Worm (Caenorhabditis elegans): ENCODE results near the gene oac-54.

The oac-54 gene

ce11 chrII:9165762-9166460 is 8.0 kb downstream of the oac-54 start, which contains the start of gene W07A12.8:
W07A12.8 (minus strand) TSS chrII:9165812.
- TF ChIP-seq unc-62 (GFP tag; optimal IDR thresholded peaks at IDR 0.05) (no peak), fos-1 (tag; optimal IDR thresholded peaks at IDR 0.05) (peak; percentile 57)

- TF ChIP-seq ztf-4 (tag; optimal IDR thresholded peaks at IDR 0.05) (no peak), lin-13 (GFP tag; optimal IDR thresholded peaks at IDR 0.05) (no peak), ama-1 (optimal IDR thresholded peaks at IDR 0.05) (no peak), nhr-23 (tag; optimal IDR thresholded peaks at IDR 0.05) (no peak), mdl-1 (tag; optimal IDR thresholded peaks at IDR 0.05) (no peak), skn-1 (tag; optimal IDR thresholded peaks at IDR 0.05) (no peak), sem-4 (tag; optimal IDR thresholded peaks at IDR 0.05) (no peak), blmp-1 (tag; optimal IDR thresholded peaks at IDR 0.05; ENCODE audit: insufficient read depth) (no peak), Y55F3AM.14 (GFP tag; optimal IDR thresholded peaks at IDR 0.05) (no peak), alr-1 (tag; optimal IDR thresholded peaks at IDR 0.05) (no peak), nhr-129 (tag; optimal IDR thresholded peaks at IDR 0.05) (no peak)
Measured at ce11 chrII:9167730-9168129, 9.8 kb downstream of the oac-54 start, which contains the start of gene T23G7.3. T23G7.3 (minus strand) TSS chrII:9167830.

ce11 chrII:9169450-9169960 is 11.6 kb downstream of the oac-54 start, which contains the start of gene dpl-1:
dpl-1 (plus strand) TSS chrII:9169910.
- no peak for TF ChIP-seq nhr-21 (tag; optimal IDR thresholded peaks at IDR 0.05)
- TF ChIP-seq elt-3 (tag; optimal IDR thresholded peaks at IDR 0.05) = no peak
- peak in 1 of 2 experiments; percentile 68 for TF ChIP-seq lsy-2 (tag; optimal IDR thresholded peaks at IDR 0.05)
- no peak for TF ChIP-seq ama-1 (optimal IDR thresholded peaks at IDR 0.05)
- no peak for TF ChIP-seq mdl-1 (tag; optimal IDR thresholded peaks at IDR 0.05)
- TF ChIP-seq gmeb-1 (tag; optimal IDR thresholded peaks at IDR 0.05) = peak; percentile 76
- TF ChIP-seq mab-5 (tag; optimal IDR thresholded peaks at IDR 0.05) = no peak
- no peak for TF ChIP-seq unc-39 (tag; optimal IDR thresholded peaks at IDR 0.05)
- TF ChIP-seq sma-3 (GFP tag; optimal IDR thresholded peaks at IDR 0.05) = no peak
- TF ChIP-seq nhr-129 (tag; optimal IDR thresholded peaks at IDR 0.05) = peak; percentile 35
- TF ChIP-seq nhr-237 (tag; optimal IDR thresholded peaks at IDR 0.05) = no peak
- TF ChIP-seq nhr-23 (tag; optimal IDR thresholded peaks at IDR 0.05) = no peak
- no peak for TF ChIP-seq Y55F3AM.14 (GFP tag; optimal IDR thresholded peaks at IDR 0.05)
- TF ChIP-seq nhr-11 (tag; optimal IDR thresholded peaks at IDR 0.05) = no peak
- TF ChIP-seq lin-13 (GFP tag; optimal IDR thresholded peaks at IDR 0.05) = peak; percentile 9
- no peak for TF ChIP-seq nhr-12 (tag; optimal IDR thresholded peaks at IDR 0.05)
- no peak for TF ChIP-seq sma-9 (GFP tag; optimal IDR thresholded peaks at IDR 0.05)
- TF ChIP-seq sma-9 (tag; optimal IDR thresholded peaks at IDR 0.05) = no peak
- no peak for TF ChIP-seq unc-62 (GFP tag; optimal IDR thresholded peaks at IDR 0.05)
- peak; percentile 60 for TF ChIP-seq C34F6.9 (tag; optimal IDR thresholded peaks at IDR 0.05)
- no peak for TF ChIP-seq nhr-6 (tag; optimal IDR thresholded peaks at IDR 0.05)

- no peak for TF ChIP-seq aly-2 (tag; optimal IDR thresholded peaks at IDR 0.05)
- peak; percentile 88 for TF ChIP-seq nhr-25 (tag; optimal IDR thresholded peaks at IDR 0.05)
Measured at ce11 chrII:9170048-9170447, 12.1 kb downstream of the oac-54 start.

- TF ChIP-seq ceh-82 (tag; optimal IDR thresholded peaks at IDR 0.05) (no peak), mdl-1 (tag; optimal IDR thresholded peaks at IDR 0.05) (no peak), nhr-77 (tag; optimal IDR thresholded peaks at IDR 0.05) (no peak), zag-1 (tag; optimal IDR thresholded peaks at IDR 0.05) (no peak)
Measured at ce11 chrII:9170851-9171250, 12.9 kb downstream of the oac-54 start.

Data from whole organism, L2 larva.